Fruit fly (Drosophila melanogaster) S2 (cell line): ENCODE data around the gene meigo.

Experiments
- CG8478 ChIP-seq: fragments of >200 bp; optimal IDR thresholded peaks from 2 replicates; lab custom pipeline; 2018
- CTCF ChIP-seq, 2 experiments: fragments of >200 bp; optimal IDR thresholded peaks; 2 replicates each; lab custom pipeline; 2018

DNA sequence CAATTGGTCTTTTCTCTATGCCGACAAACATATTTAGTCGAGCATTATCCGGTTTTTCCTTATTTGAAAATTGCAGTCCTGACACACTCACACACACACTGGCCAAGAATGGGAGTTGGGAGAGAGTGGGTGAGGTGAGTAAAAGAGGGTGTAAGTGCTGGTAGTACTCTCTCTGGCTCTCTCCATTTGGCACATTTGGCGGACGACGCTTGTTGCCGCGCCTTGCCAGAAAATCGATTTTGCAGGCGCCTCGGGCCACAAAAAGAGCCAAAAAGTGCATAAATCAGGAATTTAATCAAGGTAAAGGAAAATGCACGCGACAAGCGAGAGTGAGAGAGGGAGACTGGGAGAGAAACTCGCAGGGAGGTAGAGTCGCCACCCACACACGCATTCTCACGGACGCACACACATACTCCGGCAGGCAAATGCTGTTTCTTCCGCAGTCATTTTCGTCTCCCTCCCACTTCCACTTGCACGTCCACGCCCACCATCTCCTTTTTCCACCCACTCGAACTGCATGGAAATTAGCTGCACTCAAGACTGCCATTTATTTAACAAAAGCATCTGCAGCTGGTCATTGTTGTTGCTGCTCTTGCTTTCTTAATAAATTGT is 41.4 kb upstream of the meigo start:
- no peak for TF ChIP-seq CG8478 (lab: Kevin White, UChicago)
- TF ChIP-seq CTCF (optimal IDR thresholded peaks at IDR 0.05; lab: Kevin White, UChicago) = no peak
